Fruit fly (Drosophila melanogaster) whole organism, larva: ENCODE measurements around the gene Acyp2.

Experiments used
- noc ChIP-seq: fragments of 200-800 bp; sonication (Bioruptor generic); optimal IDR thresholded peaks from 3 replicates; lab custom pipeline; 2019; ENCODE audit warnings: missing biosample characterization, mild to moderate bottlenecking, missing genetic modification characterization, moderate library complexity

Gene Acyp2

dm6 chr3R:15807306-15807705 is 14.8 kb downstream of the Acyp2 start:
- TF ChIP-seq noc (tag; lab: Kevin White, UChicago) = no peak

dm6 chr3R:15807877-15808381 is 15.4 kb downstream of the Acyp2 start:
- no peak for TF ChIP-seq noc (tag; lab: Kevin White, UChicago)

DNA sequence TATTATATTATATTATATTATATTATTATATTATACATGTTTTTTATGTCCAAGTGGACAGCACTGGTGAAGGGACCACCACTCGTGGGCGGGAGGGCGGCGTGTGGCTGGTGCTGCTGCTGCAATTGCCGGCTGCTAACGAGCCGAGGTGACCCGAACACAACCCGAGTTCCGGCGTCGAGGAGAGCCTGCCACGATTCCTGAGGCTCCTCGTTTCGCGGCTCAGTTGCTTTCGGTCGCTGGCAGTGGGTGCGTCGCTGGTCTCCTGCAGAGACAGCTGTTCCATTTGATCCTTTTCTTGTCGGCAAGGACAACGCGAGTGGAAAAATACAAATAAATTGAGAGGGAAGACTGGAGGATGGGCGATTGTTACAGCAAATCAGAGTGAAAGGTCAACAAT is 17.9 kb downstream of the Acyp2 start:
- TF ChIP-seq noc (tag; lab: Kevin White, UChicago) = no peak

DNA sequence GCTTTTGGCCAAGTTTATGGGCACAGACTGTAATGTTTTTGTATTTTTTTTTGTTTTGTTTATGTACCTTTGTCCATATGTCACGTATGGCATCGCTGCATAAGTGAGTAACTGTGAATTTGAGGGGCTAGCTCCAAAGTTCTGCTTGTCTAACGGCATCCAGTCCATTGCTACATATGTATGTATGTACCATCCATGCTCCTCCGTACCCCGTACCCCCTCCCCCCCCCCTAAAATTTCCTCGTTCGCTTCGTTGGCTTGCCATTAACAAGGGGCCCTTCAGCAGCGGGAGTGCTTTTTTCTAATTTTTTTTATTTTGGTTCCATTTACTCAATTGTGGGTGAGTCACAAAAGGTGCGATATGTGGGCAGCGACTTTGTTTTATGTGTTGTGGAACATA is 21.7 kb downstream of the Acyp2 start:
- no peak for TF ChIP-seq noc (tag; lab: Kevin White, UChicago)

DNA sequence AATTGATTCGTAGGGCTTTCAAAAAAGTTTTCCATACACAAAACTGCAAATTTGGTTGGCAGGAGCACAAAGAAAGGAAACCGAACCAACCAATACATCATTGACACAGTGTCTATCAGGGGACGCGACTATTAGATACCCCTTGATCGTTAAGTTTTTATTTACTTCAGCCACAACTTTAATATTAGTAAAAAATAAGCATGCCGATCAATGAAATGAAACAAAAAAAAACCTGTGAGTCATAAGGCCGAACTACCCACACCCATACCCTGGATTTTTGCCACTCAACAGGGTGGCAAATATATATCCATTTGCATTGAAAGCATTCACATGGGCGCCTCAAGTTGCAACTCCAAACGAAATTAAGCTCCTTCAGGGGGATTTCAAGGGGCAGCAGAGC is 23.8 kb downstream of the Acyp2 start:
- no peak for TF ChIP-seq noc (tag; lab: Kevin White, UChicago)

DNA sequence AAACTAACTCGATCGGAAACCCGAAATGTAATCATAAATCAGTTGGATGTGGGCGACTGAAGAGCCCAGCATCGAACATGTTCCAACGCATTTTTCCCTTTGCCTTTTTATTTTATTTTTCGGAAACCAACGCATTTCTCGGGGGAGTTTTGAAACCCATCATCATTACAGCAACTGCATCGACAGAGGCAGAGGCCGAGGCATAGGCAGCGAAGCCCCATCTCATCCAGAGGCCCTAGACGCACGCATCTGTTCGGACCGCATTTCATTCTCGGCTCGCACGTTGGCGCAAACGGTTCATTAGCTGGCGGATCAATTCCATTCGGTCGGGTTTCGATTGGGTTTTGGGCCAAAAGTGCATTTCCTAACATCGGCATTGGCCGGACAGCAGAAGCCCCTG is 33.0 kb downstream of the Acyp2 start, which contains the start of gene CG4576:
Gene CG4576 (plus strand): TSS at position 227 of the 400 bp plus-strand sequence.
- TF ChIP-seq noc (tag; lab: Kevin White, UChicago) = no peak

DNA sequence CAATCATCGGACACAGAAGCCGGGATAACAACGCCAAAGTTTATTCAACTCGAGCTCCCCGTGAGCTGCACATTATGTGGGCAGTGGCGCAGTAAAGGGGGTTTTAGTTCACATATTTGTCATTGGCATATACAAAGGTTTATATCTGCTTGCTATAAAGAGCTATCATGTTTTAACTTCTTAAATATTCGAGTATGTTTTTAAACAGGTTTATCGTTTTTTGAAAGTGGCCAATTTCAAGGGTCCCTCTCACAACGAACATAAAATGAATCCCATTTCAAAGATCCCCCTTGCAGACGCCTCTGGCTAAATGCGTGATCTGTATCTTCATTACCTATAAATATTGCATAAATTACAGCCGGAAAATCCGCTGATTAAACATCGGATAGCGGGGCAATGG is 35.1 kb downstream of the Acyp2 start:
- no peak for TF ChIP-seq noc (tag; lab: Kevin White, UChicago)

dm6 chr3R:15832525-15832924 is 40.0 kb downstream of the Acyp2 start, which contains the start of gene rec:
rec (minus strand) TSS chr3R:15832632.
- no peak for TF ChIP-seq noc (tag; lab: Kevin White, UChicago)

- no peak for TF ChIP-seq noc (tag; lab: Kevin White, UChicago)
Measured at dm6 chr3R:15833332-15833731, 40.8 kb downstream of the Acyp2 start, which contains the start of gene CG43318. CG43318 (minus strand) TSS chr3R:15833432.

dm6 chr3R:15834375-15835031 is 42.0 kb downstream of the Acyp2 start, which contains the start of the genes CG43317 and Arpc3A:
CG43317 (minus strand) TSS chr3R:15834425.
Arpc3A (plus strand) TSS chr3R:15834648.
- no peak for TF ChIP-seq noc (tag; lab: Kevin White, UChicago)

DNA sequence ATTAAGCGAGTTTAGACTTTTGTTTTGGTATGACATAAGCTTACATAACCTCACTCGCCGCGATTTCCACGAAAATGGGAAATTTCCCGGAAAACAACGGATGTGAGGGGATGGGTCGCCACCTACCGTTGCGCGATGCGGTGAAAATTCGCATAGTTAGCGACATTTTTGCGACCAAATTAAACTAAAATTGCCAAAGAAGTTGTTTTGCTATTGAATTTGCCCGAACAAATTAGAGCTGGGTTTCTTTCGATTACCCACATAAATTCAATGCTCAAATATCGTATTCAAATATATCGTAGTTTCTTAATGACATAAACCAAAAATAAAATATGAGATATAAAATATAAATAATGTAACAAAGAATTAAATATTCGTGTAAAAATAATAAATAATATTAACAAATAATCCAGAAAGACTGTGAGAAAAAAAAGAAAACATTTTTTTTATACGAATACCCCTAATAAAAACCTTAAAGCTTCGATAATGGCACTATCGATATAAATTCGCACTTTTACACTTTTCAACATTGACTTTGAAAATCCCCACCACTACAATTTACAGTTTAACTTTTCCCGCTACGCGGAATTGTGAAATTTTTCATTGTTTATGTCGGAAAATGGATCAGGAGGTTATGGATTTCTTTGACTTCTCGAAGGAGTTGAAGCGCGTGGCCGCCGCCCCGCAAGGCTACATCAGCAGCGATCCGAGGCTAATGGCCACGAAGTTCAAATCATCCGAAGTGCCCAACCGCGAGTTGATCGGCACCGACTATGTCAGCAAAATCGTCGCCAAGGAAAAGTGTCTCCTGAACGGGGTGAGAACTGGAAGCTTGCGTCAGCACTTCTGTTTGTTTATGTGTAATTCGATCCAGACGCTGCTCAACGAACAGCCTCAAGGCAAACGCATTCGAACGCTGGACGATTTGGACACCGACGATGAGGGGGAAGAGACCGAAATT is 44.7 kb downstream of the Acyp2 start, which contains the start of the genes ND-23 and spn-E:
Gene ND-23 (minus strand): TSS at position 254 of the 961 bp plus-strand sequence.
Gene spn-E (plus strand): TSS at position 556 of the 961 bp plus-strand sequence.
- no peak for TF ChIP-seq noc (tag; lab: Kevin White, UChicago)

dm6 chr3R:15839294-15839693 is 46.8 kb downstream of the Acyp2 start, which contains the start of gene Pbp45:
Pbp45 (minus strand) TSS chr3R:15839515.
- TF ChIP-seq noc (tag; lab: Kevin White, UChicago) = no peak
